Fruit fly (Drosophila melanogaster) whole organism, embryonic: ENCODE measurements around the gene CG14960.

ENCODE experiments used
- Antp ChIP-seq: fragments of 200-800 bp; sonication (Bioruptor generic); optimal IDR thresholded peaks from 3 replicates; lab custom pipeline; 2016; ENCODE audit warnings: missing biosample characterization, missing genetic modification characterization
- Atf3 ChIP-seq: fragments of 200-800 bp; sonication (Bioruptor generic); optimal IDR thresholded peaks from 3 replicates; lab custom pipeline; 2016; ENCODE audit warnings: missing biosample characterization, missing genetic modification characterization
- CG10462 ChIP-seq: fragments of 200-800 bp; sonication (Bioruptor generic); optimal IDR thresholded peaks from 2 replicates; lab custom pipeline; 2016; ENCODE audit warnings: missing biosample characterization, missing genetic modification characterization
- CG11398 ChIP-seq: fragments of 200-800 bp; sonication (Bioruptor generic); optimal IDR thresholded peaks from 2 replicates; lab custom pipeline; 2016; ENCODE audit warnings: missing biosample characterization, missing genetic modification characterization
- CG11456 ChIP-seq: fragments of 200-800 bp; sonication (Bioruptor generic); IDR thresholded peaks from 3 replicates; pipeline ENCODE4 v1.3.6; 2022; ENCODE audit warnings: missing biosample characterization, missing genetic modification characterization
- CG11695 ChIP-seq: fragments of 200-800 bp; sonication (Bioruptor generic); IDR thresholded peaks from 3 replicates; pipeline ENCODE4 v1.3.6; 2022; ENCODE audit warnings: missing biosample characterization, missing genetic modification characterization
- CG13287 ChIP-seq: fragments of 200-800 bp; sonication (Bioruptor generic); IDR thresholded peaks from 2 replicates; pipeline ENCODE4 v1.3.6; 2022; ENCODE audit warnings: missing biosample characterization, missing genetic modification characterization; ENCODE audit not compliant: partially characterized antibody
- CG18619 ChIP-seq: fragments of 200-800 bp; sonication (Bioruptor generic); optimal IDR thresholded peaks from 3 replicates; lab custom pipeline; 2017; ENCODE audit warnings: missing biosample characterization, mild to moderate bottlenecking, missing genetic modification characterization
- CG31388 ChIP-seq: fragments of 200-800 bp; sonication (Bioruptor generic); optimal IDR thresholded peaks from 2 replicates; lab custom pipeline; 2016; ENCODE audit warnings: missing biosample characterization, missing genetic modification characterization
- CG33557 ChIP-seq: fragments of 200-800 bp; sonication (Bioruptor generic); optimal IDR thresholded peaks from 2 replicates; lab custom pipeline; 2019; ENCODE audit warnings: missing biosample characterization, mild to moderate bottlenecking, missing genetic modification characterization, moderate library complexity
- CG4360 ChIP-seq: fragments of 200-800 bp; sonication (Bioruptor generic); IDR thresholded peaks from 2 replicates; pipeline ENCODE4 v1.3.6; 2022; ENCODE audit warnings: missing biosample characterization, missing genetic modification characterization
- CG6175 ChIP-seq: fragments of 200-800 bp; sonication (Bioruptor generic); IDR thresholded peaks from 3 replicates; pipeline ENCODE4 v1.3.6; 2022; ENCODE audit warnings: missing biosample characterization, missing genetic modification characterization
- CG9817 ChIP-seq: fragments of 200-800 bp; sonication (Bioruptor generic); optimal IDR thresholded peaks from 2 replicates; lab custom pipeline; 2018; ENCODE audit warnings: missing biosample characterization, mild to moderate bottlenecking, missing genetic modification characterization, moderate library complexity
- CG9932 ChIP-seq: fragments of 200-800 bp; sonication (Bioruptor generic); IDR thresholded peaks from 2 replicates; pipeline ENCODE4 v1.3.6; 2022; ENCODE audit warnings: missing biosample characterization, missing genetic modification characterization
- CHES-1-like ChIP-seq: fragments of 200-800 bp; sonication (Bioruptor generic); optimal IDR thresholded peaks from 2 replicates; lab custom pipeline; 2016; ENCODE audit warnings: missing biosample characterization, missing genetic modification characterization
- D19B ChIP-seq: fragments of 200-800 bp; sonication (Bioruptor generic); optimal IDR thresholded peaks from 2 replicates; lab custom pipeline; 2017; ENCODE audit warnings: missing biosample characterization, mild to moderate bottlenecking, missing genetic modification characterization
- Dfd ChIP-seq, 2 experiments: fragments of >200 bp; optimal IDR thresholded peaks; 2 replicates each; lab custom pipeline; 2017; ENCODE audit warnings: missing biosample characterization in 2 of 2, missing genetic modification characterization in 2 of 2
- E2f2 ChIP-seq: fragments of 200-800 bp; sonication (Bioruptor generic); IDR thresholded peaks from 2 replicates; pipeline ENCODE4 v1.3.6; 2022; ENCODE audit warnings: missing biosample characterization, missing genetic modification characterization
- HLHmδ ChIP-seq: fragments of 200-800 bp; sonication (Bioruptor generic); optimal IDR thresholded peaks from 2 replicates; lab custom pipeline; 2018; ENCODE audit warnings: missing biosample characterization, mild to moderate bottlenecking, missing genetic modification characterization, moderate library complexity
- Hey ChIP-seq: fragments of 200-800 bp; sonication (Bioruptor generic); optimal IDR thresholded peaks from 3 replicates; lab custom pipeline; 2018; ENCODE audit warnings: missing biosample characterization, mild to moderate bottlenecking, missing genetic modification characterization
- Lhr ChIP-seq: fragments of 200-800 bp; sonication (Bioruptor generic); optimal IDR thresholded peaks from 3 replicates; lab custom pipeline; 2017; ENCODE audit warnings: mild to moderate bottlenecking, missing biosample characterization, missing genetic modification reagents, missing genetic modification characterization
- MTF-1 ChIP-seq: fragments of 200-800 bp; sonication (Bioruptor generic); optimal IDR thresholded peaks from 2 replicates; lab custom pipeline; 2018; ENCODE audit warnings: missing biosample characterization, mild to moderate bottlenecking, missing genetic modification characterization, borderline replicate concordance
- Myb ChIP-seq: fragments of 200-800 bp; sonication (Bioruptor generic); optimal IDR thresholded peaks from 2 replicates; lab custom pipeline; 2016; ENCODE audit warnings: missing biosample characterization, missing genetic modification characterization
- NC2β ChIP-seq: fragments of 200-800 bp; sonication (Bioruptor generic); optimal IDR thresholded peaks from 2 replicates; lab custom pipeline; 2016; ENCODE audit warnings: missing biosample characterization, missing genetic modification characterization
- Opbp ChIP-seq: fragments of 200-800 bp; sonication (Bioruptor generic); IDR thresholded peaks from 3 replicates; pipeline ENCODE4 v1.3.6; 2022; ENCODE audit warnings: missing biosample characterization, missing genetic modification characterization; ENCODE audit not compliant: partially characterized antibody
- Poxn ChIP-seq: fragments of 200-800 bp; sonication (Bioruptor generic); IDR thresholded peaks from 2 replicates; pipeline ENCODE4 v1.3.6; 2022; ENCODE audit warnings: missing biosample characterization, missing genetic modification characterization
- TFAM ChIP-seq: fragments of 200-800 bp; sonication (Bioruptor generic); optimal IDR thresholded peaks from 2 replicates; lab custom pipeline; 2017; ENCODE audit warnings: missing biosample characterization, missing genetic modification characterization, inconsistent platforms
- Usf ChIP-seq: fragments of 200-800 bp; sonication (Bioruptor generic); optimal IDR thresholded peaks from 2 replicates; lab custom pipeline; 2017; ENCODE audit warnings: missing genotype, missing biosample characterization, missing genetic modification characterization
- aop ChIP-seq: fragments of 200-800 bp; sonication (Bioruptor generic); IDR thresholded peaks from 2 replicates; pipeline ENCODE4 v1.3.6; 2022; ENCODE audit warnings: missing biosample characterization, missing genetic modification characterization
- ash1 ChIP-seq: fragments of 200-800 bp; sonication (Bioruptor generic); optimal IDR thresholded peaks from 2 replicates; lab custom pipeline; 2018; ENCODE audit warnings: missing biosample characterization, mild to moderate bottlenecking, missing genetic modification characterization
- az2 ChIP-seq: fragments of 200-800 bp; sonication (Bioruptor generic); optimal IDR thresholded peaks from 3 replicates; lab custom pipeline; 2016; ENCODE audit warnings: missing biosample characterization, missing genetic modification characterization
- dati ChIP-seq: fragments of 200-800 bp; sonication (Bioruptor generic); IDR thresholded peaks from 2 replicates; pipeline ENCODE4 v1.3.6; 2022; ENCODE audit warnings: missing biosample characterization, missing genetic modification characterization
- dmrt99B ChIP-seq: fragments of 200-800 bp; sonication (Bioruptor generic); optimal IDR thresholded peaks from 2 replicates; lab custom pipeline; 2018; ENCODE audit warnings: missing biosample characterization, mild to moderate bottlenecking, missing genetic modification characterization, moderate library complexity
- dysf ChIP-seq: fragments of 200-800 bp; sonication (Bioruptor generic); IDR thresholded peaks from 3 replicates; pipeline ENCODE4 v1.3.6; 2022; ENCODE audit warnings: missing biosample characterization, missing genetic modification characterization
- en ChIP-seq: fragments of 200-800 bp; sonication (Bioruptor generic); optimal IDR thresholded peaks from 2 replicates; lab custom pipeline; 2016; ENCODE audit warnings: missing biosample characterization, missing genetic modification characterization
- exex ChIP-seq: fragments of 200-800 bp; sonication (Bioruptor generic); optimal IDR thresholded peaks from 4 replicates; lab custom pipeline; 2018; ENCODE audit warnings: missing biosample characterization, mild to moderate bottlenecking, missing genetic modification characterization, moderate library complexity
- ftz-f1 ChIP-seq: fragments of 200-800 bp; sonication (Bioruptor generic); optimal IDR thresholded peaks from 2 replicates; lab custom pipeline; 2016; ENCODE audit warnings: missing biosample characterization, missing genetic modification characterization
- ind ChIP-seq: fragments of 200-800 bp; sonication (Bioruptor generic); optimal IDR thresholded peaks from 3 replicates; lab custom pipeline; 2016; ENCODE audit warnings: missing biosample characterization, missing genetic modification characterization
- insv ChIP-seq, 2 experiments: fragments of 200-800 bp; sonication (Bioruptor generic); optimal IDR thresholded peaks; 3 replicates each; lab custom pipeline; 2016 to 2018; ENCODE audit warnings: missing biosample characterization in 2 of 2, missing genetic modification characterization in 2 of 2
- jigr1 ChIP-seq: fragments of 200-800 bp; sonication (Bioruptor generic); IDR thresholded peaks from 3 replicates; pipeline ENCODE4 v1.3.6; 2022; ENCODE audit warnings: missing biosample characterization, missing genetic modification characterization
- kah ChIP-seq: fragments of 200-800 bp; sonication (Bioruptor generic); optimal IDR thresholded peaks from 2 replicates; lab custom pipeline; 2018; ENCODE audit warnings: missing biosample characterization, mild to moderate bottlenecking, missing genetic modification characterization
- mld ChIP-seq: fragments of 200-800 bp; sonication (Bioruptor generic); IDR thresholded peaks from 3 replicates; pipeline ENCODE4 v1.3.6; 2022; ENCODE audit warnings: missing biosample characterization, missing genetic modification characterization; ENCODE audit not compliant: partially characterized antibody
- p53 ChIP-seq: fragments of 200-800 bp; sonication (Bioruptor generic); optimal IDR thresholded peaks from 2 replicates; lab custom pipeline; 2016; ENCODE audit warnings: missing biosample characterization, missing genetic modification characterization
- pb ChIP-seq: fragments of 200-800 bp; sonication (Bioruptor generic); optimal IDR thresholded peaks from 3 replicates; lab custom pipeline; 2016; ENCODE audit warnings: missing biosample characterization, missing genetic modification characterization
- pho ChIP-seq: fragments of 200-800 bp; sonication (Bioruptor generic); optimal IDR thresholded peaks from 2 replicates; lab custom pipeline; 2016; ENCODE audit warnings: missing biosample characterization, missing genetic modification characterization
- salm ChIP-seq: fragments of 200-800 bp; sonication (Bioruptor generic); optimal IDR thresholded peaks from 2 replicates; lab custom pipeline; 2018; ENCODE audit warnings: missing biosample characterization, mild to moderate bottlenecking, missing genetic modification characterization
- trem ChIP-seq: fragments of 200-800 bp; optimal IDR thresholded peaks from 3 replicates; lab custom pipeline; 2019; ENCODE audit warnings: missing biosample characterization, mild to moderate bottlenecking, missing genetic modification characterization, moderate library complexity
- ttk ChIP-seq: fragments of 200-800 bp; sonication (Bioruptor generic); IDR thresholded peaks from 2 replicates; pipeline ENCODE4 v2.1.2; 2022; ENCODE audit warnings: missing biosample characterization, missing genetic modification characterization
- yki ChIP-seq: fragments of >200 bp; optimal IDR thresholded peaks from 3 replicates; lab custom pipeline; 2018

CG14960 gene

DNA sequence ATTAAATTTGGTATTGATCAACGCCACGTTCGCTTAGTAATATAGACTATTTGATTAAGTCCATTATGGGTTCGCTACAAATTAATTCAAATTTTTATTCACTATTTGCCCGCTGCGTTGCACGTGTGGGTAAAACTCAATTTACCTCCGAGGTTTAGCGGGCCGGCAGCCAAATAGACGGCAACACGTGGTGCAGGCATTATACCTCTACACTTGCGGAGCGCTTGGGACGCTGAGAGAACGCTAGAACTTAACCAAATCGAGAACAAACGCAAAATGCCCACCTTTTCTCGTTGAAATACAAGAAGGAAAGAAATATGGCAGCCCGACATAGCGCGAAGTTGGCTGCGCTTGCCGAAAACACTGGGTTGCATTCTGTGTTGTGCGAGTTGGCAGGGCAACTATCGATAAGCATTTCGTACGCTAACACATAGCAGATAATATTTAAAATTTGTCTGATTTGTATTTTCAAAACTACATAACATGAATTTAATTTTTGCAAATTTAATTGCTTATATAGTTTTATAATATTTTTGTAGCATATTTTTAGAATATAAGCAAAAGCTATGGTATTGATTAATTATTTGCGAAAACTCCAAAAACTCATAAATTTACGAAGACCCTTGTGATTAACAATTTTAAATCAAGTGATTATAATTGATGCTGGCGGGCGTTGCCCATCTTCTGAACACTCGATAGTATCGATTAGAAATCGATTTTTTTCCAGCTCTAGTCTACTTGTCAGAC lies 48.0 kb upstream of the CG14960 start, which contains the start of the genes RpL28 and eIF1 (continued):
- peak; percentile 73 for TF ChIP-seq Myb (GFP tag; lab: Kevin White, UChicago)
- peak; percentile 98 for TF ChIP-seq MTF-1 (GFP tag; lab: Kevin White, UChicago)
- TF ChIP-seq CG11456 (GFP tag; lab: Robert Waterston, UW): peak; percentile 95
- peak; percentile 98 for TF ChIP-seq NC2β
- TF ChIP-seq CG11398: peak; percentile 92
- peak; percentile 94 for TF ChIP-seq Lhr
- TF ChIP-seq HLHmδ (GFP tag; lab: Kevin White, UChicago): peak; percentile 99
- no peak for TF ChIP-seq Dfd (GFP tag; optimal IDR thresholded peaks at IDR 0.05; lab: Kevin White, UChicago)
- peak; percentile 86 for TF ChIP-seq dati (GFP tag; lab: Robert Waterston, UW)
- TF ChIP-seq ftz-f1 (GFP tag; lab: Kevin White, UChicago): peak; percentile 52
- peak; percentile 90 for TF ChIP-seq Usf (GFP tag; lab: Kevin White, UChicago)
- peak; percentile 80 for TF ChIP-seq ind (GFP tag; lab: Kevin White, UChicago)
- TF ChIP-seq Hey: peak; percentile 91
- peak; percentile 99 for TF ChIP-seq trem
- TF ChIP-seq CG11695 (GFP tag; lab: Robert Waterston, UW): peak; percentile 63; the same call in 2 of the 3 replicates
- TF ChIP-seq pho (GFP tag; lab: Kevin White, UChicago): peak; percentile 88
- TF ChIP-seq CG33557 (GFP tag; lab: Kevin White, UChicago): peak; percentile 90
- peak; percentile 88 for TF ChIP-seq az2 (GFP tag; lab: Kevin White, UChicago)
- peak; percentile 87 for TF ChIP-seq Antp (GFP tag; lab: Kevin White, UChicago)
- peak; percentile 88 for TF ChIP-seq pb (GFP tag; lab: Kevin White, UChicago)
- peak; percentile 96 for TF ChIP-seq CG18619
- peak; percentile 78 for TF ChIP-seq CG10462 (GFP tag; lab: Kevin White, UChicago)
- peak; percentile 56; the same call in 1 of the 2 replicates for TF ChIP-seq Poxn (GFP tag; lab: Robert Waterston, UW)
- peak; percentile 89 for TF ChIP-seq CG9932
- peak; percentile 83 for TF ChIP-seq TFAM (GFP tag; lab: Kevin White, UChicago)
- TF ChIP-seq CG6175 (GFP tag; lab: Robert Waterston, UW): peak; percentile 83; the same call in 2 of the 3 replicates
- TF ChIP-seq salm: peak; percentile 36
- TF ChIP-seq Opbp (GFP tag; lab: Robert Waterston, UW): peak; percentile 99
- TF ChIP-seq dmrt99B (tag; lab: Kevin White, UChicago): no peak
- peak in 1 of 2 experiments; percentile 77 for TF ChIP-seq insv (GFP tag; optimal IDR thresholded peaks at IDR 0.05; lab: Kevin White, UChicago)
- peak; percentile 73 for TF ChIP-seq E2f2
- peak; percentile 88 for TF ChIP-seq kah (GFP tag; lab: Kevin White, UChicago)
- TF ChIP-seq CG31388 (GFP tag; lab: Kevin White, UChicago): peak; percentile 68
- TF ChIP-seq CG13287 (GFP tag; lab: Robert Waterston, UW): peak; percentile 78
- TF ChIP-seq ttk (GFP tag; lab: Robert Waterston, UW): peak; percentile 77
- peak; percentile 76 for TF ChIP-seq en (GFP tag; lab: Kevin White, UChicago)
- peak; percentile 53 for TF ChIP-seq exex (tag; lab: Kevin White, UChicago)
- TF ChIP-seq CG4360 (GFP tag; lab: Robert Waterston, UW): peak; percentile 59; the same call in 1 of the 2 replicates
- peak; percentile 96 for TF ChIP-seq ash1 (GFP tag; lab: Kevin White, UChicago)
- TF ChIP-seq D19B (GFP tag; lab: Kevin White, UChicago): peak; percentile 83
- peak; percentile 84; the same call in 2 of the 3 replicates for TF ChIP-seq dysf (GFP tag; lab: Robert Waterston, UW)
- no peak for TF ChIP-seq yki (lab: Kevin White, UChicago)
- TF ChIP-seq aop (GFP tag; lab: Robert Waterston, UW): 0 out of 2 replicates have a peak, but pooled peaks have one; percentile 41
- TF ChIP-seq Atf3 (GFP tag; lab: Kevin White, UChicago): peak; percentile 90
- TF ChIP-seq mld (GFP tag; lab: Robert Waterston, UW): 0 out of 3 replicates have a peak, but pooled peaks have one; percentile 39
- TF ChIP-seq p53 (GFP tag; lab: Kevin White, UChicago): peak; percentile 82
- peak; percentile 60; the same call in 1 of the 3 replicates for TF ChIP-seq jigr1 (GFP tag; lab: Robert Waterston, UW)
- peak; percentile 91 for TF ChIP-seq CHES-1-like (GFP tag; lab: Kevin White, UChicago)
- TF ChIP-seq CG9817 (tag; lab: Kevin White, UChicago): peak; percentile 88
